Worm (Caenorhabditis elegans) whole organism, young adult: ENCODE data around the gene col-118.

Experiments used
- C06A6.2 ChIP-seq: fragments of 200-800 bp; sonication (Bioruptor generic); conservative IDR thresholded peaks from 2 replicates; pipeline ENCODE4 v1.3.6; 2022; ENCODE audit warnings: missing genetic modification characterization, missing compliant biosample characterization
- F49E8.2 ChIP-seq: sonication (generic microtip); optimal IDR thresholded peaks from 3 replicates; lab custom pipeline; 2017; ENCODE audit warnings: missing genetic modification characterization, mild to moderate bottlenecking, missing compliant biosample characterization, antibody characterized with exemption, moderate library complexity; ENCODE audit not compliant: insufficient read depth
- K12H6.12 ChIP-seq: fragments of 200-800 bp; sonication (Bioruptor generic); optimal IDR thresholded peaks from 2 replicates; lab custom pipeline; 2018; ENCODE audit warnings: mild to moderate bottlenecking, missing genetic modification characterization, missing compliant biosample characterization
- Y67H2A.10 ChIP-seq: fragments of 200-800 bp; sonication (Bioruptor generic); conservative IDR thresholded peaks from 2 replicates; pipeline ENCODE4 v1.3.6; 2022; ENCODE audit warnings: missing genetic modification reagents, missing genetic modification characterization, missing compliant biosample characterization
- Y95B8A.8 ChIP-seq: fragments of 200-800 bp; sonication (Bioruptor generic); IDR thresholded peaks from 2 replicates; pipeline ENCODE4 v1.3.6; 2022; ENCODE audit warnings: missing genetic modification reagents, missing genetic modification characterization, missing compliant biosample characterization
- ama-1 ChIP-seq, 3 experiments: fragments of 150-350 bp in 1 of 3; sonication (generic microtip) in 2 of 3; optimal IDR thresholded peaks; 2 replicates each; lab custom pipeline; 2014 to 2018; ENCODE audit warnings: missing biosample characterization in 2 of 3, missing genetic modification characterization in 2 of 3, missing genetic modification reagents in 2 of 3
- bed-1 ChIP-seq: fragments of 200-800 bp; sonication (Bioruptor generic); IDR thresholded peaks from 2 replicates; pipeline ENCODE4 v1.3.6; 2022; ENCODE audit warnings: missing genetic modification reagents, missing genetic modification characterization, missing compliant biosample characterization
- ccch-3 ChIP-seq: fragments of 200-800 bp; sonication (Bioruptor generic); optimal IDR thresholded peaks from 2 replicates; lab custom pipeline; 2018; ENCODE audit warnings: mild to moderate bottlenecking, missing genetic modification characterization, missing compliant biosample characterization
- fkh-3 ChIP-seq: sonication (generic microtip); optimal IDR thresholded peaks from 2 replicates; lab custom pipeline; 2016; ENCODE audit warnings: mild to moderate bottlenecking, missing genetic modification characterization, missing compliant biosample characterization
- hlh-26 ChIP-seq: fragments of 200-800 bp; sonication (Bioruptor generic); conservative IDR thresholded peaks from 2 replicates; pipeline ENCODE4 v1.3.6; 2022; ENCODE audit warnings: missing genetic modification reagents, missing genetic modification characterization, missing compliant biosample characterization
- hmg-20 ChIP-seq: fragments of 200-800 bp; sonication (Bioruptor generic); IDR thresholded peaks from 2 replicates; pipeline ENCODE4 v1.3.6; 2022; ENCODE audit warnings: missing genetic modification reagents, missing genetic modification characterization, missing compliant biosample characterization
- mel-28 ChIP-seq: sonication (generic microtip); optimal IDR thresholded peaks from 2 replicates; lab custom pipeline; 2016; ENCODE audit warnings: borderline replicate concordance, mild to moderate bottlenecking, missing genetic modification characterization, missing compliant biosample characterization
- snpc-4 ChIP-seq, 5 experiments: fragments of 150-350 bp in 1 of 5; sonication (generic microtip) in 4 of 5; optimal IDR thresholded peaks; 2 replicates each; lab custom pipeline; 2014 to 2018; ENCODE audit warnings: missing genetic modification characterization in 5 of 5, missing biosample characterization in 3 of 5, antibody characterized with exemption in 2 of 5, mild to moderate bottlenecking in 2 of 5, missing compliant biosample characterization in 2 of 5, missing genotype in 2 of 5, moderate library complexity in 2 of 5, missing genetic modification reagents in 1 of 5
- unc-62 ChIP-seq: fragments of 150-350 bp; optimal IDR thresholded peaks from 2 replicates; lab custom pipeline; 2014; ENCODE audit warnings: missing biosample characterization, missing genetic modification reagents, missing genetic modification characterization

- TF ChIP-seq bed-1 (GFP tag; lab: Robert Waterston, UW) = no peak
- TF ChIP-seq snpc-4 (GFP tag; optimal IDR thresholded peaks at IDR 0.05; lab: Kevin White, UChicago) = no peak
- no peak for TF ChIP-seq snpc-4 (tag; optimal IDR thresholded peaks at IDR 0.05; lab: Kevin White, UChicago)
- TF ChIP-seq hlh-26 (GFP tag; lab: Robert Waterston, UW) = no peak
- TF ChIP-seq ccch-3 (GFP tag; lab: Kevin White, UChicago) = no peak
- TF ChIP-seq unc-62 (GFP tag; lab: Kevin White, UChicago) = no peak
- TF ChIP-seq K12H6.12 = no peak
- no peak for TF ChIP-seq fkh-3 (tag; lab: Kevin White, UChicago)
- no peak for TF ChIP-seq C06A6.2
- TF ChIP-seq Y95B8A.8 (GFP tag; lab: Robert Waterston, UW) = no peak
- no peak for TF ChIP-seq Y67H2A.10 (GFP tag; lab: Robert Waterston, UW)
- TF ChIP-seq hmg-20 (GFP tag; lab: Robert Waterston, UW) = no peak
- no peak for TF ChIP-seq F49E8.2
- no peak for TF ChIP-seq mel-28 (tag; lab: Kevin White, UChicago)
- peak; percentile 32 for TF ChIP-seq ama-1 (optimal IDR thresholded peaks at IDR 0.05; lab: Kevin White, UChicago)
- TF ChIP-seq ama-1 (GFP tag; optimal IDR thresholded peaks at IDR 0.05; lab: Kevin White, UChicago) = no peak
Measured at ce11 chrIV:8825997-8826605, 21.9 kb upstream of the col-118 start.
